Fruit fly (Drosophila melanogaster): ENCODE data around the gene CG4928.

The CG4928 gene

DNA sequence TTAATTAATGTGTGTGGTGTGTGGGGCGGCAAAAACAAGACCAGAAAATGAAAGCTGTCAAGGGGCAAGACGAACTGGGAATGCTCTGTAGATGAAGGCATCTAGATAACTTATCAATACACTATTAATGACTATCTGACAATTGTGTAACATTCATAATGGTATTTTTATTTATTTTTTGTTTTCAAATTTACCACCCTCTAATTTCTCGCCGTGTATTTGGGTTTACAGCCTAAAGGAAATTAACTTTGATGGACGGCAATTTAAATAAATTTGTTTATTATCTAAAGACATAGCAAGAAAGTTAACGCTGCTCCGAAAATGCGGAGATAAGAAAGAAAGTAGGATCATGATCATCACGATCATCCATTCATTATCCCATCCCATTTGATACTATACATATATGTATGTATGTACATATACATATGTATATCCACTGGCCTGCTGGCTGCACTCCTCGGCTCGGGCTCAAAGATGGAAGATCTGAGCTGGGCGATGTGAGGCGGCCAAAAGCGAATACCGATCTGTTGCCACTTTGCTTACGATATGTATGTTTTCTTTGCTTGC is 19.9 kb downstream of the CG4928 start (continued):
- TF ChIP-seq CG3919 (GFP tag; optimal IDR thresholded peaks at IDR 0.05) (peak; percentile 6), OdsH (GFP tag; optimal IDR thresholded peaks at IDR 0.05) (peak; percentile 34), pdm3 (GFP tag; optimal IDR thresholded peaks at IDR 0.05) (peak; percentile 29), CG32006 (GFP tag; optimal IDR thresholded peaks at IDR 0.05) (peak; percentile 66), acj6 (GFP tag; optimal IDR thresholded peaks at IDR 0.05) (peak; percentile 14), Met (GFP tag; optimal IDR thresholded peaks at IDR 0.05) (peak; percentile 52), salr (GFP tag; optimal IDR thresholded peaks at IDR 0.05) (peak in 1 of 2 experiments; percentile 23), CG8319 (GFP tag; optimal IDR thresholded peaks at IDR 0.05) (no peak), Hr39 (GFP tag; optimal IDR thresholded peaks at IDR 0.05) (peak; percentile 27)

DNA sequence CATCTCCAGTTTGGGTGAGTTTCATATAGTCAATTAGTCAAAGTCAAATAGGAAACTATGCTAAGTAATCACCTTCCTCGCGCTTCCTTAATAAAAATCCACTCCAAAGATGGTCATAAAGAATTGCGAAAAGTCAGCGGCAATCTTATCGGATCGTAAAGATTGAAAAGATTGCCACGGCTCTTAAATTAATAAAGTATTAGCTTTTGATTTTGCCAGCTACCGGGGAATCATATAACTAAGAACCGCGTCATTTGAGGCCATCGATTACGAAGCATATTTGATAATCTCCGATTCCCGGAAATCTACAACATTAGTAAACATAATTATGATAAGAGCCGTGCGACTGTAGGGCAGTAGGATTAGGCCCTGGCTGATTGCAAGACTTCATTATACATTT is 21.4 kb downstream of the CG4928 start:
- no peak for TF ChIP-seq topi (GFP tag; optimal IDR thresholded peaks at IDR 0.05)
- TF ChIP-seq Hr4 (GFP tag; optimal IDR thresholded peaks at IDR 0.05): no peak
- TF ChIP-seq CG32006 (GFP tag; optimal IDR thresholded peaks at IDR 0.05): no peak
- TF ChIP-seq CG6276 (GFP tag; optimal IDR thresholded peaks at IDR 0.05): no peak
- no peak for TF ChIP-seq net (GFP tag; optimal IDR thresholded peaks at IDR 0.05)
- TF ChIP-seq fd59A (GFP tag; optimal IDR thresholded peaks at IDR 0.05): no peak
- TF ChIP-seq Ets21C (GFP tag; optimal IDR thresholded peaks at IDR 0.05): no peak
- TF ChIP-seq Gug (GFP tag; IDR thresholded peaks at IDR 0.05): no peak
- no peak for TF ChIP-seq CG6808 (GFP tag; optimal IDR thresholded peaks at IDR 0.05)
- TF ChIP-seq cyc (GFP tag; optimal IDR thresholded peaks at IDR 0.05): no peak
- TF ChIP-seq CG1621 (tag; optimal IDR thresholded peaks at IDR 0.05): no peak
- no peak for TF ChIP-seq CG8632 (GFP tag; optimal IDR thresholded peaks at IDR 0.05)
- TF ChIP-seq fd85E (GFP tag; optimal IDR thresholded peaks at IDR 0.05): no peak
- no peak for TF ChIP-seq acj6 (GFP tag; optimal IDR thresholded peaks at IDR 0.05)
- no peak for TF ChIP-seq achi (GFP tag; optimal IDR thresholded peaks at IDR 0.05)
- TF ChIP-seq OdsH (GFP tag; optimal IDR thresholded peaks at IDR 0.05): no peak
- TF ChIP-seq pdm3 (GFP tag; optimal IDR thresholded peaks at IDR 0.05): no peak
- no peak for TF ChIP-seq Eip75B (GFP tag; optimal IDR thresholded peaks at IDR 0.05)
- TF ChIP-seq CG34406 (GFP tag; optimal IDR thresholded peaks at IDR 0.05): no peak
- TF ChIP-seq CG3032 (tag; optimal IDR thresholded peaks at IDR 0.05): no peak

DNA sequence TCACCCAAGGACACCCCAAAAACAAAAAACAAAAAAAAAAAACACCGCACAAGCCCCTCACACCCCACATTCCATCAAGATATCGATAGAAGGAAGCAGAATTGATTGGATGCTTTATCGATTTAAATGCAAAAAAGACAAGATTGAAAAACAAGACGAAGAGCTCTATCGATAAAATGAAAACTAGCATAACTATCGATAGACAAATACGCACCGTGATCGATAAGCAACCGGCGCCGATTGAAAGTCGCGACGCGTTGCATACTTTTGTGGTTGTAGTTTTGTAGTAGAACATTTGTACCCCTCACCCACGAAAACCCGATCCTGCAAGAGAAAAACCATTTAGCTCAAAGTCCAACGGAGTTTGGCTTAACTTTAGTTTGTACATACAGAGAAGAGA is 23.7 kb downstream of the CG4928 start:
- TF ChIP-seq net (GFP tag; optimal IDR thresholded peaks at IDR 0.05): no peak
- no peak for TF ChIP-seq CG4318 (GFP tag; optimal IDR thresholded peaks at IDR 0.05)

DNA sequence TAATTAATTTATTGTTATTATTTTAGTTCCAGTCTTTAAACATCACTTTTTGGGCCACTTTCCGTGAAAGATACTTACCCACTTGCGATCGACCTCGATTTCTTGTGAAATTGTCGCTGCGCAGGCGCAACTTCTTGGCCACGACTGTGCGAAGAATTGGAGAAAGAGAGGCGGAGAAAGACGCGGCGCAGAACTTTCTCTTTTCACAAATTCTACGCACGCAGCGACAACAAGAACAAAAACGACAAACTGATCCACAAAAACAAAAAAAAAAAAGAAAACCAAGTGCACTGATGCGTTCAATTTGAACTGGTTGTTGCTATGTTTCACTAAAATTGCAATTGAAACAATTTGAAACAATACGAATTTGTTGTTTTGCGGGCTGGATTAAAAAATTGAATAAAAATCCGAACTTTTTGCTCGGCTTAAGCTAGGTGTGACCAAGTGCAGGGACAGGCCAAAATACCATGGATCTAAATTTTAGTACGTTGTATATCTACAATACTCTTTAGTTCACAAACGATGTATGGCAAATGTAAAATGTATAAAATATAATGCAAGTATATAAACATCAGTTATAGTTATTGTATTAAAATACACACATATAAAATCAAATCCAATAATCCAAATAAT is 27.6 kb downstream of the CG4928 start, which contains the start of gene wus:
wus (minus strand) TSS at position 448 of the 633 bp plus-strand sequence.
- TF ChIP-seq eg (GFP tag; IDR thresholded peaks at IDR 0.05): no peak
- peak; percentile 4 for TF ChIP-seq CG6276 (GFP tag; optimal IDR thresholded peaks at IDR 0.05)
- peak; percentile 32 for TF ChIP-seq Eip78C (GFP tag)
- TF ChIP-seq CG4318 (GFP tag; optimal IDR thresholded peaks at IDR 0.05): no peak
- TF ChIP-seq Met (GFP tag; optimal IDR thresholded peaks at IDR 0.05): peak; percentile 12
- no peak for TF ChIP-seq Hr39 (GFP tag; optimal IDR thresholded peaks at IDR 0.05)
- TF ChIP-seq CG11762 (GFP tag; optimal IDR thresholded peaks at IDR 0.05; ENCODE audit: insufficient read depth): no peak
- TF ChIP-seq Sox102F (GFP tag; optimal IDR thresholded peaks at IDR 0.05): peak; percentile 17
- peak; percentile 61 for TF ChIP-seq CG6854 (GFP tag; optimal IDR thresholded peaks at IDR 0.05)
- TF ChIP-seq Blimp-1 (GFP tag; optimal IDR thresholded peaks at IDR 0.05): peak; percentile 98
- peak; percentile 16 for TF ChIP-seq topi (GFP tag; optimal IDR thresholded peaks at IDR 0.05)
- TF ChIP-seq CG11902 (GFP tag; optimal IDR thresholded peaks at IDR 0.05): no peak
- TF ChIP-seq CG16779 (tag; optimal IDR thresholded peaks at IDR 0.05): no peak

Measured in whole organism, prepupa.